Fruit fly (Drosophila melanogaster): ENCODE data around the gene CG13078.
A peak's percentile ranks its signal among the peaks of the same experiment; 100 is the strongest.

The CG13078 gene

DNA sequence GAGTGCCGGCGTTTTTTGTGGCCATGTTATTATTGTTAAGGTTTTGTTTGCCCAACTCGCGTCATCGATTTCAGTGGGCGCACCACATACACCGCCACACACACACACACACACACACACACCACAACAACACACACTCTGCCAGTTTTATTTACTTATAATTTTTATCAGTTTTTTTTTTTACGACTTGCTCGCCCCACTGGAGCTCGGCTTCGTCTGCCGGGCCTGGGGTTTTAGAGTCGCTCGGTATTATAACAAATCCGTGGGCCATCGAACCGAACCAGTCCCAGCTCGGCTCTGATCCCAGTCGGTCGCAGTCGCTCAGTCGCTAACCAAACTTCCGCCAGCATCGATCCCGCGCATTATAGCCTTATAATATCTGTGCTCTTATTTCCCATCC, 14.3 kb upstream of the CG13078 start (continued):
- peak; percentile 19; the same call in 1 of the 3 replicates for TF ChIP-seq zen2 (GFP tag; IDR thresholded peaks at IDR 0.05; ENCODE audit: partially characterized antibody)
- TF ChIP-seq CG7745 (tag; optimal IDR thresholded peaks at IDR 0.05), result peak; percentile 27
- TF ChIP-seq tll (GFP tag; optimal IDR thresholded peaks at IDR 0.05), result no peak
- TF ChIP-seq Dfd (GFP tag; optimal IDR thresholded peaks at IDR 0.05), result no peak
- TF ChIP-seq Dbx (GFP tag; IDR thresholded peaks at IDR 0.05), result peak; percentile 46; the same call in 1 of the 3 replicates
- peak; percentile 10 for TF ChIP-seq pho (GFP tag; optimal IDR thresholded peaks at IDR 0.05)
- TF ChIP-seq ranshi (GFP tag; IDR thresholded peaks at IDR 0.05), result no peak

DNA sequence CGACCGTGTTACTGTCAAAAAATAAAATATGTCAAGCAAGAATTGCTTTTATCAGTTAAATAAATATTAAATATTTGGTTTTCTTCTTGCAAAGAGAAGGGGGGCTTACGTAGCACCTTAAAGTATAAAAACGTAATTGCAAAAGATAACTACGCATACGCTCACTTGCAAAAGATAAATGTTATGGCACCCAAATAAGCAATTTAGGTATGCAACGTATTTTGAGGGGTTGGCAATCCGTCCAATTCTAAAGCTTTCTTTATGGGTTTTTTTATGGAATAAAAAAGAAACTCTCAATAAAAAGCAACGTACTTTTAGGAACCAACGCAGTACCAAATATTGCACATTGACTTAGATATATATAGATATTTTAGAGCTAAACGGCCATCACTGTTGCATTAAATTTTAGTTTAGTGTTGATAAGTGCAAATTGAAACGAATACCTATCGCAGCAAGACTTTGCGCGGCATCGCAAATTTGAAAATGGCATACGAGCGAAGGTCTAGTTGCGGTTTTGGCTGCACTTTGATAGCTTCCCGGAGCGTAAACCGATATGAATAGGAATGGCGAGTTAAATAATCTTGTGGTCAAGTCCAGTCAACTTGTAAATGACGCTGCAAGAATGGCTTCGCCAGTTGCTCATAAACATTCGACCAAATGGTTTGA, 1.6 kb downstream of the CG13078 start, which contains the start of gene CG13077:
Gene CG13077 (plus strand): TSS at position 631 of the 666 bp plus-strand sequence.
- TF ChIP-seq CG11398 (GFP tag; optimal IDR thresholded peaks at IDR 0.05) (no peak), Lhr (GFP tag; optimal IDR thresholded peaks at IDR 0.05) (peak; percentile 13), CG9797 (GFP tag; optimal IDR thresholded peaks at IDR 0.05) (no peak), hbn (GFP tag; IDR thresholded peaks at IDR 0.05; ENCODE audit: partially characterized antibody) (peak; percentile 74; the same call in 1 of the 2 replicates), gce (GFP tag; IDR thresholded peaks at IDR 0.05) (no peak), Dll (GFP tag; IDR thresholded peaks at IDR 0.05; ENCODE audit: partially characterized antibody) (peak; percentile 68), amos (GFP tag; IDR thresholded peaks at IDR 0.05; ENCODE audit: partially characterized antibody) (peak; percentile 40; the same call in 1 of the 2 replicates), ssp (GFP tag; IDR thresholded peaks at IDR 0.05) (no peak), slou (GFP tag; optimal IDR thresholded peaks at IDR 0.05) (no peak), btn (GFP tag; optimal IDR thresholded peaks at IDR 0.05) (no peak), Deaf1 (tag; optimal IDR thresholded peaks at IDR 0.05) (no peak), Fer3 (tag; optimal IDR thresholded peaks at IDR 0.05) (no peak), bab2 (GFP tag; optimal IDR thresholded peaks at IDR 0.05) (no peak), zen2 (GFP tag; IDR thresholded peaks at IDR 0.05; ENCODE audit: partially characterized antibody) (peak; percentile 87), Sry-β (GFP tag; optimal IDR thresholded peaks at IDR 0.05) (peak; percentile 84), kni (GFP tag; optimal IDR thresholded peaks at IDR 0.05) (no peak), Mes4 (GFP tag; optimal IDR thresholded peaks at IDR 0.05) (no peak), CG6689 (GFP tag; IDR thresholded peaks at IDR 0.05) (no peak), BEAF-32 (GFP tag; optimal IDR thresholded peaks at IDR 0.05) (peak; percentile 43), CG10267 (tag; optimal IDR thresholded peaks at IDR 0.05) (peak; percentile 87), Abd-B (GFP tag; optimal IDR thresholded peaks at IDR 0.05) (peak; percentile 2), CG12744 (GFP tag; optimal IDR thresholded peaks at IDR 0.05) (no peak), sob (GFP tag; IDR thresholded peaks at IDR 0.05) (no peak), CG13287 (GFP tag; IDR thresholded peaks at IDR 0.05; ENCODE audit: partially characterized antibody) (peak; percentile 68), CG11695 (GFP tag; IDR thresholded peaks at IDR 0.05) (no peak), pros (GFP tag; optimal IDR thresholded peaks at IDR 0.05) (no peak), Opbp (GFP tag; IDR thresholded peaks at IDR 0.05; ENCODE audit: partially characterized antibody) (no peak), sens (GFP tag) (peak; percentile 62), nerfin-1 (tag; optimal IDR thresholded peaks at IDR 0.05) (no peak), CG9609 (GFP tag; optimal IDR thresholded peaks at IDR 0.05) (no peak), h (optimal IDR thresholded peaks at IDR 0.05) (no peak), CG30020 (tag; optimal IDR thresholded peaks at IDR 0.05) (no peak), Dp (GFP tag; optimal IDR thresholded peaks at IDR 0.05) (peak; percentile 71), sqz (GFP tag; optimal IDR thresholded peaks at IDR 0.05) (no peak), CG9437 (GFP tag; optimal IDR thresholded peaks at IDR 0.05) (peak; percentile 98), luna (GFP tag; optimal IDR thresholded peaks at IDR 0.05) (no peak), HLH4C (GFP tag; IDR thresholded peaks at IDR 0.05; ENCODE audit: partially characterized antibody) (peak; percentile 49; the same call in 2 of the 3 replicates), Bgb (GFP tag; IDR thresholded peaks at IDR 0.05; ENCODE audit: partially characterized antibody) (peak; percentile 59), CG7271 (tag; optimal IDR thresholded peaks at IDR 0.05) (no peak), Scr (GFP tag; IDR thresholded peaks at IDR 0.05; ENCODE audit: partially characterized antibody) (0 out of 2 replicates have a peak, but pooled peaks have one; percentile 34), tx (GFP tag; optimal IDR thresholded peaks at IDR 0.05) (no peak)
